Worm (Caenorhabditis elegans) whole organism, young adult: ENCODE data around the gene rilp-1.

ENCODE experiments used
- B0261.1 ChIP-seq: sonication (generic microtip); optimal IDR thresholded peaks from 2 replicates; lab custom pipeline; 2016; ENCODE audit warnings: mild to moderate bottlenecking, missing genetic modification characterization, moderate library complexity, missing compliant biosample characterization
- D2030.7 ChIP-seq: fragments of 200-800 bp; sonication (Bioruptor generic); IDR thresholded peaks from 2 replicates; pipeline ENCODE4 v1.3.6; 2022; ENCODE audit warnings: missing genetic modification reagents, missing genetic modification characterization, missing compliant biosample characterization
- ceh-40 ChIP-seq: fragments of 200-800 bp; sonication (Bioruptor generic); IDR thresholded peaks from 2 replicates; pipeline ENCODE4 v1.3.6; 2022; ENCODE audit warnings: missing genetic modification characterization, missing compliant biosample characterization
- pha-4 ChIP-seq: fragments of 150-350 bp; sonication (generic microtip); optimal IDR thresholded peaks from 2 replicates; lab custom pipeline; 2014; ENCODE audit warnings: missing biosample characterization, missing genetic modification reagents, missing genetic modification characterization
- rpc-1 ChIP-seq, 2 experiments: fragments of 150-350 bp in 1 of 2; sonication (generic microtip) in 1 of 2; optimal IDR thresholded peaks; 2 replicates each; lab custom pipeline; 2014 to 2018; ENCODE audit warnings: missing biosample characterization in 1 of 2, missing genetic modification characterization in 1 of 2, missing genetic modification reagents in 1 of 2, missing genotype in 1 of 2
- ztf-22 ChIP-seq: fragments of 200-800 bp; sonication (Bioruptor generic); optimal IDR thresholded peaks from 2 replicates; lab custom pipeline; 2018; ENCODE audit warnings: mild to moderate bottlenecking, missing genetic modification characterization, moderate library complexity, missing compliant biosample characterization

- no peak for TF ChIP-seq D2030.7 (GFP tag; lab: Robert Waterston, UW)
- TF ChIP-seq rpc-1 (optimal IDR thresholded peaks at IDR 0.05; lab: Kevin White, UChicago), result no peak
- TF ChIP-seq rpc-1 (tag; optimal IDR thresholded peaks at IDR 0.05; lab: Kevin White, UChicago), result no peak
- no peak for TF ChIP-seq ceh-40
- no peak for TF ChIP-seq pha-4
- TF ChIP-seq B0261.1, result no peak
- TF ChIP-seq ztf-22 (GFP tag; lab: Kevin White, UChicago), result no peak
These were observed 23.6 kb upstream of the rilp-1 start for ce11 chrIII:3612387-3612786.
